Worm (Caenorhabditis elegans): ENCODE measurements around the gene lov-1.

Gene lov-1

DNA sequence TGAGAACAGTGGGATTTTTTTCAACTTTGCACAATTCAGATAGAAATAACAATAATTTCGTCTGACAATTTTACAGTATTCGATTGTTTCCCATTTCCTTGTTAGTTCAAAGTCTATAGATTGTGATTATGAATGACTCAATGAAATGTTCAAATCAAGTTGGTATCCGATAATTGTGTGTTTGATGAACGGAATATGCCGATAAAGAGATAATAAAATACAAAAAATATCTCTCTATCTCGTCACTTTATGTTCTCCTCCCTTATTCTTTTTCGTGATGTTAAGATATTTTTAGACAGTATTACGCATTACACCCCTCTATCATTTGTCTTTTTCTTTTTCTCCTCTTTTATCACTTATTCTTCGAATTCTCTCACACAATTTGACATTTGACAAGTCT is 840 bp upstream of the lov-1 start, which contains the start of gene F27E5.7:
Gene F27E5.7 (plus strand): TSS at position 301 of the 400 bp plus-strand sequence.
- TF ChIP-seq nhr-11 (tag; optimal IDR thresholded peaks at IDR 0.05) (no peak), mml-1 (tag; optimal IDR thresholded peaks at IDR 0.05) (no peak), nhr-237 (tag; optimal IDR thresholded peaks at IDR 0.05) (no peak), ama-1 (optimal IDR thresholded peaks at IDR 0.05) (no peak), ceh-28 (tag; optimal IDR thresholded peaks at IDR 0.05) (no peak), lin-39 (tag; optimal IDR thresholded peaks at IDR 0.05) (no peak), elt-3 (tag; optimal IDR thresholded peaks at IDR 0.05) (no peak), elt-1 (tag; optimal IDR thresholded peaks at IDR 0.05) (no peak), nhr-12 (tag; optimal IDR thresholded peaks at IDR 0.05) (no peak), ztf-11 (tag; optimal IDR thresholded peaks at IDR 0.05) (no peak), nhr-76 (tag; optimal IDR thresholded peaks at IDR 0.05) (no peak), ceh-16 (tag; optimal IDR thresholded peaks at IDR 0.05) (no peak), lin-15B (tag; optimal IDR thresholded peaks at IDR 0.05) (no peak), zag-1 (tag; optimal IDR thresholded peaks at IDR 0.05) (no peak)

ce11 chrII:10116690-10117089 is 4.9 kb downstream of the lov-1 start:
- TF ChIP-seq daf-12 (tag; optimal IDR thresholded peaks at IDR 0.05): no peak
- no peak for TF ChIP-seq ceh-28 (tag; optimal IDR thresholded peaks at IDR 0.05)
- TF ChIP-seq lin-15B (tag; optimal IDR thresholded peaks at IDR 0.05): no peak
- no peak for TF ChIP-seq nhr-12 (tag; optimal IDR thresholded peaks at IDR 0.05)
- TF ChIP-seq unc-39 (tag; optimal IDR thresholded peaks at IDR 0.05): no peak
- no peak for TF ChIP-seq ceh-82 (tag; optimal IDR thresholded peaks at IDR 0.05)
- no peak for TF ChIP-seq lsy-12 (tag; optimal IDR thresholded peaks at IDR 0.05)

DNA sequence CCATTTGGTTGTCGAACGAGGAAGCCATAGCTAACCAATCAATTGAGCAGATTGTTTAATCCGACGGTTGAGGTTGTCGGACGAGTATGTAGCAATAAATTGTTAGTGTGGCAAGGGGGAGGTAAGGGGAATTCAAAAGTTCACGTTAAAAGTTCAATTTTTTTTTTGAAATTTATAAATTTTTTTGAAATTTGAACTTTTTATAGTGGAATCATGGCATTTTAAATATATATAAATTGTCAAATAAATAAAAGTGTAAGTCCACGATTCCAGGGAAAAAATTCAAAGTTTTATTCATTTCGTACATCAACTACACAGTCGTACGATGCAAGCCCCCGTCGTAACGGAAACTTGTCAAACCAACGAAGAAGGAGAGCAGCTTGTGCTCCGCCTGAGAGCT is 13.2 kb downstream of the lov-1 start, which contains the start of the genes ZK945.7 and ZK945.8:
Gene ZK945.7 (minus strand): TSS at position 101 of the 400 bp plus-strand sequence.
Gene ZK945.8 (plus strand): TSS at position 275 of the 400 bp plus-strand sequence.
- TF ChIP-seq fos-1 (tag; optimal IDR thresholded peaks at IDR 0.05) (no peak), mdl-1 (tag; optimal IDR thresholded peaks at IDR 0.05) (no peak), jun-1 (tag; optimal IDR thresholded peaks at IDR 0.05) (no peak), ceh-28 (tag; optimal IDR thresholded peaks at IDR 0.05) (no peak), elt-2 (tag; optimal IDR thresholded peaks at IDR 0.05) (no peak), lin-15B (tag; optimal IDR thresholded peaks at IDR 0.05) (no peak), nhr-25 (tag; optimal IDR thresholded peaks at IDR 0.05) (no peak), nhr-77 (tag; optimal IDR thresholded peaks at IDR 0.05) (no peak), ama-1 (optimal IDR thresholded peaks at IDR 0.05) (no peak), nhr-43 (tag; optimal IDR thresholded peaks at IDR 0.05; ENCODE audit: poor library complexity, severe bottlenecking) (no peak)

DNA sequence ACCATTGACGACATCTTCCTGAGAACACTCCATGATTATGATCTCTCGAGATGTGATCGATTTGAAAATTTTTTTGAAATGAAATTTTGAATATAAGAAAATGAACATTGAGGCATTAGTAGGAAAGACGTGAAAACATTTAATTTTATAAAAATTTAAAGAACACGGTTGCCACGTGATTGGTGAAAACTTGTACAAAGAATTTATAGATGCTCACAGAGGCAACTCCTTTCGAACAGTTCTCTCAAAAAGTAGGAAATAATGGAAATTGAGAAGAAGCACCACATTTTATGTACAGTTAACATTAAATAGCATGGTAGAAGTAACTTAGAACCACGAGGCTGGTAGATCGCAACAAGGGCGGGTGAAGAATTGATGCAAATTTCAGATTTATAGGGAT is 14.8 kb downstream of the lov-1 start, which contains the start of gene ZK945.6:
Gene ZK945.6 (minus strand): TSS at position 101 of the 400 bp plus-strand sequence.
- TF ChIP-seq nhr-237 (tag; optimal IDR thresholded peaks at IDR 0.05) (no peak), fos-1 (tag; optimal IDR thresholded peaks at IDR 0.05) (no peak), nhr-77 (tag; optimal IDR thresholded peaks at IDR 0.05) (no peak), lsy-12 (tag; optimal IDR thresholded peaks at IDR 0.05) (no peak), skn-1 (tag; optimal IDR thresholded peaks at IDR 0.05) (no peak), elt-3 (tag; optimal IDR thresholded peaks at IDR 0.05) (no peak), elt-1 (tag; optimal IDR thresholded peaks at IDR 0.05) (no peak), nhr-23 (tag; optimal IDR thresholded peaks at IDR 0.05) (no peak), ceh-28 (tag; optimal IDR thresholded peaks at IDR 0.05) (no peak), fkh-10 (GFP tag; optimal IDR thresholded peaks at IDR 0.05) (no peak), mml-1 (tag; optimal IDR thresholded peaks at IDR 0.05) (no peak), nhr-11 (tag; optimal IDR thresholded peaks at IDR 0.05) (no peak), hmg-11 (tag; optimal IDR thresholded peaks at IDR 0.05) (no peak), egl-27 (tag; optimal IDR thresholded peaks at IDR 0.05) (no peak), sea-2 (GFP tag; optimal IDR thresholded peaks at IDR 0.05) (no peak), nfya-1 (tag; optimal IDR thresholded peaks at IDR 0.05; ENCODE audit: insufficient read depth) (no peak)

DNA sequence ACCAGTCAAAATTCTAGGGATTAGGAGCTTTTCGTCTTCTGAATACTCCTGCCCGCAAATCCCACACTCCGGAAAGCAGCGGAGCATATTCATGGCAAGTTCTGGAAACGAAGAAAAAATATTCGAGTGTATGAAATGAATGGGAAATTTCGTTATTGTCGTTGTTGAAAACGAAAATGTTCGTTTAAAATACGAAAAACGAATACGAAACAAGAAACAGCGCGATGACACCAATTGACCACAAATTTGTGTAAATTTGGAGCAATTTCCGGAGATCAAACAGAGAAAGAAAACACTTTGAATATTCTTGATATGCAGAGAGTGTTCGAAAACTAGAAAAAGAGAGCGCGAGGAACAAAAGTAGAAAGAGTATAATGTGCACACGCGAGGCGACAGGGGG is 16.0 kb downstream of the lov-1 start, which contains the start of gene ZK945.4:
Gene ZK945.4 (minus strand): TSS at position 101 of the 400 bp plus-strand sequence.
- TF ChIP-seq snpc-4 (tag; optimal IDR thresholded peaks at IDR 0.05) (no peak), fkh-10 (GFP tag; optimal IDR thresholded peaks at IDR 0.05) (no peak), nhr-76 (tag; optimal IDR thresholded peaks at IDR 0.05) (no peak), unc-39 (tag; optimal IDR thresholded peaks at IDR 0.05) (no peak), sea-2 (GFP tag; optimal IDR thresholded peaks at IDR 0.05) (no peak), tbx-2 (tag; optimal IDR thresholded peaks at IDR 0.05) (no peak), elt-2 (tag; optimal IDR thresholded peaks at IDR 0.05) (no peak), nhr-237 (tag; optimal IDR thresholded peaks at IDR 0.05) (no peak), nhr-25 (tag; optimal IDR thresholded peaks at IDR 0.05) (no peak), pha-4 (tag; optimal IDR thresholded peaks at IDR 0.05) (no peak), nhr-12 (tag; optimal IDR thresholded peaks at IDR 0.05) (no peak), fos-1 (tag; optimal IDR thresholded peaks at IDR 0.05) (no peak), elt-3 (tag; optimal IDR thresholded peaks at IDR 0.05) (no peak), ama-1 (optimal IDR thresholded peaks at IDR 0.05) (no peak), mml-1 (tag; optimal IDR thresholded peaks at IDR 0.05) (no peak), nhr-28 (tag; optimal IDR thresholded peaks at IDR 0.05) (no peak), mdl-1 (tag; optimal IDR thresholded peaks at IDR 0.05) (no peak), eor-1 (tag; optimal IDR thresholded peaks at IDR 0.05) (no peak), aly-2 (tag; optimal IDR thresholded peaks at IDR 0.05) (no peak)
